Worm (Caenorhabditis elegans) whole organism, mixed stage, embryonic: Measurements from ENCODE around the gene srx-77.

ENCODE experiments used
- M03D4.4 ChIP-seq: sonication (generic microtip); optimal IDR thresholded peaks from 2 replicates; lab custom pipeline; 2017; ENCODE audit warnings: mild to moderate bottlenecking, missing genetic modification characterization, missing compliant biosample characterization
- blmp-1 ChIP-seq: fragments of 150-350 bp; optimal IDR thresholded peaks from 2 replicates; lab custom pipeline; 2014; ENCODE audit warnings: missing biosample characterization, missing genetic modification characterization
- ceh-39 ChIP-seq: fragments of 150-350 bp; optimal IDR thresholded peaks from 2 replicates; lab custom pipeline; 2014; ENCODE audit warnings: missing biosample characterization, missing genetic modification characterization
- ceh-43 ChIP-seq: fragments of 200-800 bp; sonication (Bioruptor generic); optimal IDR thresholded peaks from 2 replicates; lab custom pipeline; 2018; ENCODE audit warnings: mild to moderate bottlenecking, missing genetic modification characterization, moderate library complexity, missing compliant biosample characterization
- ceh-83 ChIP-seq: fragments of 200-800 bp; sonication (Bioruptor generic); optimal IDR thresholded peaks from 2 replicates; lab custom pipeline; 2018; ENCODE audit warnings: mild to moderate bottlenecking, missing genetic modification characterization, missing compliant biosample characterization
- ces-1 ChIP-seq: fragments of 150-350 bp; optimal IDR thresholded peaks from 2 replicates; lab custom pipeline; 2014; ENCODE audit warnings: missing biosample characterization, missing genetic modification reagents, missing genetic modification characterization
- cnd-1 ChIP-seq: fragments of 200-800 bp; sonication (Bioruptor generic); optimal IDR thresholded peaks from 2 replicates; lab custom pipeline; 2018; ENCODE audit warnings: mild to moderate bottlenecking, missing genetic modification characterization, missing compliant biosample characterization
- drap-1 ChIP-seq: fragments of 200-800 bp; sonication (Bioruptor generic); optimal IDR thresholded peaks from 3 replicates; lab custom pipeline; 2018; ENCODE audit warnings: mild to moderate bottlenecking, missing genetic modification characterization, missing compliant biosample characterization
- elt-1 ChIP-seq: sonication (generic microtip); optimal IDR thresholded peaks from 2 replicates; lab custom pipeline; 2017; ENCODE audit warnings: missing genetic modification characterization, mild to moderate bottlenecking, missing compliant biosample characterization, antibody characterized with exemption, moderate library complexity, borderline replicate concordance; ENCODE audit not compliant: insufficient read depth
- elt-3 ChIP-seq: fragments of 150-350 bp; optimal IDR thresholded peaks from 2 replicates; lab custom pipeline; 2014; ENCODE audit warnings: missing biosample characterization, missing genetic modification characterization
- flh-1 ChIP-seq: fragments of 200-800 bp; sonication (Bioruptor generic); optimal IDR thresholded peaks from 2 replicates; lab custom pipeline; 2018; ENCODE audit warnings: mild to moderate bottlenecking, missing genetic modification characterization, moderate library complexity, missing compliant biosample characterization
- hlh-1 ChIP-seq: fragments of 150-350 bp; optimal IDR thresholded peaks from 2 replicates; lab custom pipeline; 2014; ENCODE audit warnings: missing biosample characterization, missing genetic modification reagents, missing genetic modification characterization
- lin-13 ChIP-seq: fragments of 150-350 bp; optimal IDR thresholded peaks from 2 replicates; lab custom pipeline; 2014; ENCODE audit warnings: missing biosample characterization, missing genetic modification characterization
- lin-32 ChIP-seq: fragments of 200-800 bp; sonication (Bioruptor generic); optimal IDR thresholded peaks from 2 replicates; lab custom pipeline; 2018; ENCODE audit warnings: mild to moderate bottlenecking, missing genetic modification characterization, missing compliant biosample characterization
- lsy-2 ChIP-seq: fragments of 150-350 bp; optimal IDR thresholded peaks from 2 replicates; lab custom pipeline; 2014; ENCODE audit warnings: missing biosample characterization, missing genetic modification characterization
- mab-5 ChIP-seq: fragments of 150-350 bp; optimal IDR thresholded peaks from 2 replicates; lab custom pipeline; 2014; ENCODE audit warnings: missing biosample characterization, missing genetic modification characterization
- mep-1 ChIP-seq: fragments of 150-350 bp; optimal IDR thresholded peaks from 2 replicates; lab custom pipeline; 2017; ENCODE audit warnings: missing biosample characterization, missing genetic modification reagents, missing genetic modification characterization, inconsistent platforms
- nhr-12 ChIP-seq: fragments of 150-350 bp; optimal IDR thresholded peaks from 2 replicates; lab custom pipeline; 2014; ENCODE audit warnings: missing biosample characterization, missing genetic modification characterization
- nhr-2 ChIP-seq: fragments of 150-350 bp; optimal IDR thresholded peaks from 2 replicates; lab custom pipeline; 2014; ENCODE audit warnings: missing biosample characterization, missing genetic modification characterization
- nhr-237 ChIP-seq: fragments of 150-350 bp; optimal IDR thresholded peaks from 2 replicates; lab custom pipeline; 2014; ENCODE audit warnings: missing biosample characterization, missing genetic modification characterization
- nhr-28 ChIP-seq: fragments of 150-350 bp; optimal IDR thresholded peaks from 2 replicates; lab custom pipeline; 2014; ENCODE audit warnings: missing biosample characterization, missing genetic modification characterization
- nhr-76 ChIP-seq: sonication (generic microtip); optimal IDR thresholded peaks from 2 replicates; lab custom pipeline; 2017; ENCODE audit warnings: missing biosample characterization, missing genetic modification characterization
- snpc-4 ChIP-seq: fragments of 150-350 bp; optimal IDR thresholded peaks from 2 replicates; lab custom pipeline; 2014; ENCODE audit warnings: missing biosample characterization, missing genetic modification characterization
- tbx-8 ChIP-seq: fragments of 200-800 bp; sonication (Bioruptor generic); optimal IDR thresholded peaks from 2 replicates; lab custom pipeline; 2018; ENCODE audit warnings: mild to moderate bottlenecking, missing genetic modification characterization, moderate library complexity, missing compliant biosample characterization
- unc-120 ChIP-seq: sonication (generic microtip); optimal IDR thresholded peaks from 2 replicates; lab custom pipeline; 2017; ENCODE audit warnings: missing genetic modification characterization, missing compliant biosample characterization; ENCODE audit not compliant: poor library complexity, severe bottlenecking
- unc-39 ChIP-seq: fragments of 150-350 bp; optimal IDR thresholded peaks from 2 replicates; lab custom pipeline; 2014; ENCODE audit warnings: missing biosample characterization, missing genetic modification characterization
- unc-62 ChIP-seq: fragments of 150-350 bp; optimal IDR thresholded peaks from 2 replicates; lab custom pipeline; 2014; ENCODE audit warnings: missing biosample characterization, missing genetic modification reagents, missing genetic modification characterization
- zip-8 ChIP-seq: fragments of 150-350 bp; optimal IDR thresholded peaks from 2 replicates; lab custom pipeline; 2014; ENCODE audit warnings: missing biosample characterization, missing genetic modification characterization
- ztf-11 ChIP-seq: fragments of 150-350 bp; optimal IDR thresholded peaks from 2 replicates; lab custom pipeline; 2014; ENCODE audit warnings: missing biosample characterization, missing genetic modification characterization

Gene srx-77

DNA sequence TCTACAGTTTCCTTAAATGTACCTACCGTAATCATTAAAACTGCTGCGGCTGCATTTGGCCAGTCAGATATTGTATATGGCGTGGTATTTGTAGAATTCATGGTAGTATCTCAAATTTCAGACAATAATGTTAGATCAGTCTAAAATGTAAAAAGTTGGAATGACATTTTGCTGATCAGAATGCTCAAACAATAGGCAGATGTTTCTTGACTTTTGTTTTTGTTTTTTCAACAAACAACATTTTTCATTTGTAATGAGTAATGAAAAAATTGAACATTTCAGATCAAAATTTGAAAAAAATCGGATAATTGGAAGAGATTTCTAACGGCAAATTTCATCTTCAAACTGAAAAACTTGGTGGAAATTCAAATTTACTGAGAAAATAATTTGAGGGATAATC lies at the start of gene srx-77:
TSS of gene srx-77 (minus strand) at position 101 of the 400 bp plus-strand sequence.
- TF ChIP-seq cnd-1 (tag; lab: Kevin White, UChicago) (no peak), blmp-1 (no peak), M03D4.4 (tag; lab: Kevin White, UChicago) (no peak), ces-1 (GFP tag; lab: Kevin White, UChicago) (no peak), mab-5 (tag; lab: Kevin White, UChicago) (no peak), ceh-39 (tag; lab: Kevin White, UChicago) (no peak), elt-3 (no peak), nhr-2 (tag; lab: Kevin White, UChicago) (no peak), lin-32 (GFP tag; lab: Kevin White, UChicago) (no peak), ztf-11 (tag; lab: Kevin White, UChicago) (no peak), lsy-2 (tag; lab: Kevin White, UChicago) (no peak), nhr-28 (tag; lab: Kevin White, UChicago) (no peak), unc-62 (GFP tag; lab: Kevin White, UChicago) (no peak), unc-39 (tag; lab: Kevin White, UChicago) (no peak), tbx-8 (GFP tag; lab: Kevin White, UChicago) (no peak)
- TF ChIP-seq, all 35 proteins: peak for 0

ce11 chrV:4710464-4710863 lies 41.9 kb upstream of the srx-77 start, which contains the start of gene oac-24:
oac-24 (plus strand) TSS chrV:4710764.
- TF ChIP-seq unc-120 (tag; lab: Kevin White, UChicago) = no peak
- no peak for TF ChIP-seq hlh-1 (tag; lab: Kevin White, UChicago)
- TF ChIP-seq nhr-12 (tag; lab: Kevin White, UChicago) = no peak
- no peak for TF ChIP-seq mep-1 (tag; lab: Kevin White, UChicago)
- no peak for TF ChIP-seq nhr-28 (tag; lab: Kevin White, UChicago)
- no peak for TF ChIP-seq nhr-76 (tag; lab: Kevin White, UChicago)
- no peak for TF ChIP-seq snpc-4 (tag; lab: Kevin White, UChicago)
- no peak for TF ChIP-seq unc-39 (tag; lab: Kevin White, UChicago)
- no peak for TF ChIP-seq elt-3
- no peak for TF ChIP-seq lin-13
- TF ChIP-seq, all 35 proteins: peak for 0

DNA sequence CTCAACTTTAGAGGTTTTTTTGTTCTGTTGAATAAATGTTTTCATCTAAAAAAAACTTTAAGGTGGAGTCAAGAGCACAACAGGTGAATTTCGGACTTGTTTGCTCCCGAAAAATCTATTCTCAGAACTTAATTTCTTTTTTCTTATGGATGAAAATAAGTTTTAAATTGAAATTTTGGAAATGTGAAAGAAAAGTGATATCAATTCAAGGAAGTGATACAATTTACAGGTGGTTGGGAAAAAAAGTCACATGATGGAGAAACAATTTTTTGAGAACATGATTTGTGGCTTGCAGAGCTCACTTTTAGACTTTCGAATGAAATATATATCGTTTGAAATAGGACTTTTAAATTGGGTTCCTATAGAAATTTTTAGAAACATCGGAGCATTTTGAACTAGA lies 39.1 kb upstream of the srx-77 start:
- TF ChIP-seq ceh-83 (GFP tag; lab: Kevin White, UChicago) (no peak), ceh-39 (tag; lab: Kevin White, UChicago) (no peak), drap-1 (GFP tag; lab: Kevin White, UChicago) (no peak), ceh-43 (no peak), flh-1 (GFP tag; lab: Kevin White, UChicago) (no peak), nhr-2 (tag; lab: Kevin White, UChicago) (no peak), snpc-4 (tag; lab: Kevin White, UChicago) (no peak), nhr-28 (tag; lab: Kevin White, UChicago) (no peak), unc-120 (tag; lab: Kevin White, UChicago) (no peak), elt-1 (tag; lab: Kevin White, UChicago) (no peak)
- TF ChIP-seq, all 35 proteins: peak for 0

- no peak for TF ChIP-seq zip-8 (tag; lab: Kevin White, UChicago)
- TF ChIP-seq nhr-237 (tag; lab: Kevin White, UChicago) = no peak
- TF ChIP-seq tbx-8 (GFP tag; lab: Kevin White, UChicago) = no peak
- no peak for TF ChIP-seq lin-13
- no peak for TF ChIP-seq blmp-1
- TF ChIP-seq M03D4.4 (tag; lab: Kevin White, UChicago) = no peak
Measured at ce11 chrV:4700189-4700588, 31.7 kb upstream of the srx-77 start, which contains the start of gene ZC266.1. ZC266.1 (minus strand) TSS chrV:4700289.

DNA sequence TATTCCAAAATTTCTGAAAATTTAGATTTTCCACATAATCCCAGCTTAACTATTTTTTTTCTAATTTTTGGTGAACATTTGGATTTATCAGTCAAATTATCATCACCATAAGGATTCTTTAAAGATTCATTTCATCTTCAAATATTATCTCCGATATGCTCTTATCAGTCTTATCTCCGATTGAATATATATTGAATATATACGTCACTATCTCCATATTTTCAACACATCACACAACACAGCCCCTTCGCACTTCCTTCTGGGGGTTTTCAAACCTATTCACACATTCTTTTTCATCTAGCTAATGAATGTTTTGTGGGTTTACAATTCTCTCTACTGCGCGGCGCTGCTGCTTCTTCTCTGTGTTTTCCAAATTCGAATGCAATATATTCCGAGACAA lies 30.1 kb upstream of the srx-77 start:
- TF ChIP-seq elt-1 (tag; lab: Kevin White, UChicago) (peak; percentile 52), elt-3 (peak; percentile 82), ceh-39 (tag; lab: Kevin White, UChicago) (no peak)
